Worm (Caenorhabditis elegans) whole organism, L3 larva: ENCODE data around the gene sto-1.

Source experiments
- aly-2 ChIP-seq: fragments of 150-350 bp; optimal IDR thresholded peaks from 2 replicates; lab custom pipeline; 2014; ENCODE audit warnings: missing biosample characterization, missing genetic modification characterization
- ama-1 ChIP-seq: fragments of 150-350 bp; optimal IDR thresholded peaks from 2 replicates; lab custom pipeline; 2018
- egl-27 ChIP-seq: sonication (generic microtip); optimal IDR thresholded peaks from 4 replicates; lab custom pipeline; 2017; ENCODE audit warnings: missing biosample characterization, missing genetic modification reagents, missing genetic modification characterization
- elt-2 ChIP-seq: sonication (generic microtip); optimal IDR thresholded peaks from 2 replicates; lab custom pipeline; 2016; ENCODE audit warnings: missing genetic modification reagents, mild to moderate bottlenecking, missing genetic modification characterization, missing compliant biosample characterization
- nhr-43 ChIP-seq: sonication (generic microtip); optimal IDR thresholded peaks from 2 replicates; lab custom pipeline; 2016; ENCODE audit warnings: mild to moderate bottlenecking, missing genetic modification characterization, missing compliant biosample characterization; ENCODE audit not compliant: poor library complexity, severe bottlenecking
- pha-4 ChIP-seq: fragments of 150-350 bp; optimal IDR thresholded peaks from 2 replicates; lab custom pipeline; 2014; ENCODE audit warnings: missing biosample characterization, missing genetic modification reagents, missing genetic modification characterization
- sea-2 ChIP-seq: fragments of 150-350 bp; sonication (generic microtip); optimal IDR thresholded peaks from 4 replicates; lab custom pipeline; 2014; ENCODE audit warnings: missing biosample characterization, missing genetic modification reagents, missing genetic modification characterization
- skn-1 ChIP-seq: fragments of 150-350 bp; optimal IDR thresholded peaks from 2 replicates; lab custom pipeline; 2014; ENCODE audit warnings: missing biosample characterization, missing genetic modification characterization
- snpc-4 ChIP-seq: fragments of 150-350 bp; optimal IDR thresholded peaks from 2 replicates; lab custom pipeline; 2014; ENCODE audit warnings: missing biosample characterization, missing genetic modification characterization
- unc-62 ChIP-seq: fragments of 150-350 bp; sonication (generic microtip); optimal IDR thresholded peaks from 4 replicates; lab custom pipeline; 2014; ENCODE audit warnings: missing biosample characterization, missing genetic modification reagents, missing genetic modification characterization

DNA sequence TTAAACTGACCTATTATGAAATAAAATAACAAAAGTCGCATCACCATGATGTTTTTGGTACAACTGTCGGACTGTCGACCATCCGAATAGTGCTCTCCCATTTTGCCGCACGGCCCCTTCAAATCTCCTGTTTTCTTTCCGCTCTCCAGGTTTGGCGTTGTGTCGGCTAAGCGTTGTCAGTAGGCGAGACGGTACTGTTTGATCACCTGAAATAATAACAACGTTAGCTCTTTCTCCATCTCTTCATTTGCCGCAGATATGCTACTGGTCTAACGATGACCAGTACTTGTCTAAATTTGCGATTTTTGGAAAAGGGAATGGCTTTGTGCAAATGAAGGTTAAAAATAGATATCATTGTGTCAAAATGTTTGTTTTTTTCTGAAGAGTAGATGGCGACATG lies 43.1 kb upstream of the sto-1 start, which contains the start of gene chts-1:
- TF ChIP-seq ama-1 (lab: Kevin White, UChicago), result no peak
- no peak for TF ChIP-seq sea-2 (GFP tag; lab: Kevin White, UChicago)
- TF ChIP-seq aly-2 (tag; lab: Kevin White, UChicago), result no peak
- no peak for TF ChIP-seq skn-1 (tag; lab: Kevin White, UChicago)
- TF ChIP-seq elt-2 (tag; lab: Kevin White, UChicago), result no peak
- no peak for TF ChIP-seq nhr-43 (tag; lab: Kevin White, UChicago)
- TF ChIP-seq unc-62, result no peak
- TF ChIP-seq egl-27 (tag; lab: Kevin White, UChicago), result no peak
- no peak for TF ChIP-seq pha-4 (tag; lab: Kevin White, UChicago)
- TF ChIP-seq snpc-4 (tag; lab: Kevin White, UChicago), result no peak
